Worm (Caenorhabditis elegans): ENCODE measurements around the gene C17C3.15.

C17C3.15 gene

DNA sequence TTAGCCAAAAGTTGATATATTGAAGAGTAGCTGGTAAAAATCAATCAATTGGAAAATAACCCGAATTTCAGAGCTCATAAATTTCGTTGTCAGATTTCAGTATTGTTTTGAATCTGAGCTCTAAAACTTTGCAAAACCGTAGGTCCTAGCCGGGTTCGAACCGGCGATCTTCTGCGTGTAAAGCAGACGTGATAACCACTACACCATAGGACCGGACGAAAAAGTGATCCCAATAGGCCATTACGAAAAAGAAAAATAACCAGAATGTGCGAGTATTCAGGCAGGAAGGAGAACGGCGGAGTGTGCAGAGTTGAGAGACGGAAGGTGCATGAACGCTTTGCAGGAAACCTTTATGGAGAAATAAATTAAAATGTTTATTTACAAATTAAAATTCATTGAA, 6.6 kb downstream of the C17C3.15 start (continued):
- TF ChIP-seq F49E8.2 (tag; optimal IDR thresholded peaks at IDR 0.05; ENCODE audit: borderline replicate concordance) (no peak), dpl-1 (GFP tag; optimal IDR thresholded peaks at IDR 0.05) (no peak), mep-1 (tag; optimal IDR thresholded peaks at IDR 0.05) (no peak), php-3 (GFP tag; IDR thresholded peaks at IDR 0.05) (peak; percentile 57; the same call in 1 of the 2 replicates), daf-16 (GFP tag; optimal IDR thresholded peaks at IDR 0.05) (peak in 1 of 2 experiments; percentile 65), daf-16 (tag; optimal IDR thresholded peaks at IDR 0.05) (peak; percentile 59), F10B5.3 (tag; optimal IDR thresholded peaks at IDR 0.05) (no peak), lim-7 (GFP tag; IDR thresholded peaks at IDR 0.05) (peak; percentile 77), nhr-76 (tag; optimal IDR thresholded peaks at IDR 0.05) (no peak), snpc-1.2 (GFP tag; IDR thresholded peaks at IDR 0.05) (no peak), aha-1 (tag) (peak; percentile 77), zip-11 (GFP tag; IDR thresholded peaks at IDR 0.05) (no peak), nhr-25 (tag; optimal IDR thresholded peaks at IDR 0.05; ENCODE audit: borderline replicate concordance, insufficient read depth) (no peak), lin-15B (tag; optimal IDR thresholded peaks at IDR 0.05) (no peak), gei-8 (GFP tag; optimal IDR thresholded peaks at IDR 0.05) (peak; percentile 4), ces-1 (GFP tag; optimal IDR thresholded peaks at IDR 0.05) (no peak), Y75B8A.6 (GFP tag; IDR thresholded peaks at IDR 0.05) (no peak), unc-130 (GFP tag; optimal IDR thresholded peaks at IDR 0.05) (peak; percentile 51), aly-2 (tag; optimal IDR thresholded peaks at IDR 0.05) (no peak), dmd-8 (GFP tag; IDR thresholded peaks at IDR 0.05) (0 out of 2 replicates have a peak, but pooled peaks have one; percentile 71), ceh-28 (tag; optimal IDR thresholded peaks at IDR 0.05) (no peak), F37D6.2 (tag; optimal IDR thresholded peaks at IDR 0.05) (peak; percentile 17), lsy-2 (tag; optimal IDR thresholded peaks at IDR 0.05) (no peak), zfp-2 (tag; optimal IDR thresholded peaks at IDR 0.05) (no peak), nhr-6 (tag; optimal IDR thresholded peaks at IDR 0.05) (no peak), skn-1 (tag; optimal IDR thresholded peaks at IDR 0.05) (no peak), lin-13 (GFP tag; optimal IDR thresholded peaks at IDR 0.05) (no peak), fkh-10 (GFP tag; optimal IDR thresholded peaks at IDR 0.05) (no peak), F44E2.7 (GFP tag; IDR thresholded peaks at IDR 0.05) (0 out of 2 replicates have a peak, but pooled peaks have one; percentile 64), fos-1 (tag; optimal IDR thresholded peaks at IDR 0.05) (no peak), daf-12 (tag; optimal IDR thresholded peaks at IDR 0.05) (no peak), D1046.2 (GFP tag; IDR thresholded peaks at IDR 0.05) (0 out of 2 replicates have a peak, but pooled peaks have one; percentile 53), nhr-237 (tag; optimal IDR thresholded peaks at IDR 0.05) (no peak), jun-1 (tag; optimal IDR thresholded peaks at IDR 0.05) (no peak), mxl-2 (GFP tag; conservative IDR thresholded peaks at IDR 0.05) (no peak), ceh-82 (tag; optimal IDR thresholded peaks at IDR 0.05) (no peak), ctbp-1 (GFP tag; IDR thresholded peaks at IDR 0.05) (peak; percentile 63; the same call in 1 of the 2 replicates), cey-2 (tag; optimal IDR thresholded peaks at IDR 0.05; ENCODE audit: borderline replicate concordance, insufficient read depth) (no peak), ztf-11 (tag; optimal IDR thresholded peaks at IDR 0.05) (no peak), R02D3.7 (tag; optimal IDR thresholded peaks at IDR 0.05) (no peak), ztf-7 (tag; optimal IDR thresholded peaks at IDR 0.05) (peak; percentile 25), saeg-2 (GFP tag; IDR thresholded peaks at IDR 0.05) (no peak), lin-39 (tag; optimal IDR thresholded peaks at IDR 0.05) (no peak), sdz-12 (GFP tag; optimal IDR thresholded peaks at IDR 0.05) (no peak), dve-1 (tag; optimal IDR thresholded peaks at IDR 0.05; ENCODE audit: insufficient read depth) (peak; percentile 65), nhr-41 (GFP tag; IDR thresholded peaks at IDR 0.05) (no peak), Y48G9A.11 (GFP tag; IDR thresholded peaks at IDR 0.05) (no peak), T26A8.4 (GFP tag; IDR thresholded peaks at IDR 0.05) (peak; percentile 50; the same call in 1 of the 2 replicates), vab-7 (GFP tag; IDR thresholded peaks at IDR 0.05) (peak; percentile 67; the same call in 1 of the 2 replicates), attf-4 (tag; optimal IDR thresholded peaks at IDR 0.05) (no peak), mes-2 (tag; optimal IDR thresholded peaks at IDR 0.05; ENCODE audit: poor library complexity, severe bottlenecking) (peak; percentile 71), ceh-20 (GFP tag; IDR thresholded peaks at IDR 0.05) (peak; percentile 46; the same call in 1 of the 2 replicates)
